Fruit fly (Drosophila melanogaster) whole organism, prepupa: ENCODE measurements around the gene galene.

Experiments used
- CG11902 ChIP-seq: fragments of 200-800 bp; sonication (Bioruptor generic); optimal IDR thresholded peaks from 3 replicates; lab custom pipeline; 2016; ENCODE audit warnings: missing biosample characterization, missing genetic modification characterization
- CG15336 ChIP-seq: fragments of 200-800 bp; sonication (Bioruptor generic); IDR thresholded peaks from 2 replicates; pipeline ENCODE4 v1.3.6; 2022; ENCODE audit warnings: missing biosample characterization, missing genetic modification characterization
- CG16779 ChIP-seq: fragments of 200-800 bp; sonication (Bioruptor generic); optimal IDR thresholded peaks from 3 replicates; lab custom pipeline; 2017; ENCODE audit warnings: missing biosample characterization, mild to moderate bottlenecking, missing genetic modification characterization
- CG3032 ChIP-seq: fragments of 200-800 bp; optimal IDR thresholded peaks from 2 replicates; lab custom pipeline; 2019; ENCODE audit warnings: missing biosample characterization, mild to moderate bottlenecking, missing genetic modification characterization, moderate library complexity
- Hr4 ChIP-seq: fragments of 200-800 bp; sonication (Bioruptor generic); optimal IDR thresholded peaks from 3 replicates; lab custom pipeline; 2016; ENCODE audit warnings: missing biosample characterization, missing genetic modification characterization
- eg ChIP-seq: fragments of 200-800 bp; sonication (Bioruptor generic); IDR thresholded peaks from 3 replicates; pipeline ENCODE4 v1.3.6; 2022; ENCODE audit warnings: missing biosample characterization, missing genetic modification characterization

DNA sequence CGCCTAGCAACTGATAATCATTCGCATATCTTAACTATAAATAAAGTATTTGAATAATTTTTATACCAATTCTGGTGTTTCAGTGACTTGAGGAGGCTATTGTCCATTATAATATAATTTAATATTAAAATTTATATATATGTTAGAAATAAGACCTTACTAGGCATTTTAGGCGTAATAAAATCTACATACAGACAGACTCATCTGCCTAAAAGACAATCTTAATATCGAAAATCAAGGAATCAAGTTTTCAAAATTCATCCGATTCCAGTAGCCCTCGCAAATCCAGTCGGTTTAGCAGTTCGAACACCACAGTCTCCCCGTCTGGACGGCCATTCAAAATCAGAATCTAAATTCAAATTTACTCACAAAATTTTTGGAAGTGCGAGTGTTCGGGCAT, 16.2 kb downstream of the galene start, which contains the start of the genes CG9130 and CG9133:
- TF ChIP-seq CG15336 = no peak
- no peak for TF ChIP-seq CG3032 (tag; lab: Kevin White, UChicago)
- TF ChIP-seq CG16779 (tag; lab: Kevin White, UChicago) = no peak
- TF ChIP-seq CG11902 (GFP tag; lab: Kevin White, UChicago) = no peak
- no peak for TF ChIP-seq Hr4 (GFP tag; lab: Kevin White, UChicago)
- TF ChIP-seq eg (GFP tag; lab: Robert Waterston, UW) = no peak
